Fruit fly (Drosophila melanogaster) whole organism, wandering third instar larva: ENCODE data around the gene CG31013.
A peak's percentile ranks its signal among the peaks of the same experiment; 100 is the strongest.

ENCODE experiments used
- Abd-B ChIP-seq: fragments of >200 bp; optimal IDR thresholded peaks from 2 replicates; lab custom pipeline; 2017; ENCODE audit warnings: missing biosample characterization, missing genetic modification characterization
- CG32264 ChIP-seq: fragments of 200-800 bp; sonication (Bioruptor generic); optimal IDR thresholded peaks from 2 replicates; lab custom pipeline; 2016; ENCODE audit warnings: missing biosample characterization, missing genetic modification characterization
- CG9705 ChIP-seq: fragments of 200-800 bp; sonication (Bioruptor generic); optimal IDR thresholded peaks from 2 replicates; lab custom pipeline; 2018; ENCODE audit warnings: missing biosample characterization, mild to moderate bottlenecking, missing genetic modification characterization
- CrebA ChIP-seq: fragments of 200-800 bp; sonication (Bioruptor generic); optimal IDR thresholded peaks from 2 replicates; lab custom pipeline; 2016; ENCODE audit warnings: missing biosample characterization, mild to moderate bottlenecking, missing genetic modification characterization, borderline replicate concordance
- Dfd ChIP-seq: fragments of >200 bp; optimal IDR thresholded peaks from 2 replicates; lab custom pipeline; 2017; ENCODE audit warnings: missing biosample characterization, missing genetic modification characterization
- Dif ChIP-seq: fragments of 200-275, 200-300 bp; sonication (Bioruptor generic); optimal IDR thresholded peaks from 2 replicates; lab custom pipeline; 2018; ENCODE audit warnings: missing biosample characterization, missing genetic modification characterization; ENCODE audit not compliant: partially characterized antibody
- GATAd ChIP-seq: sonication (Bioruptor generic); optimal IDR thresholded peaks from 2 replicates; lab custom pipeline; 2016; ENCODE audit warnings: missing biosample characterization, missing genetic modification characterization
- Hnf4 ChIP-seq: fragments of 200-800 bp; sonication (Bioruptor generic); optimal IDR thresholded peaks from 2 replicates; lab custom pipeline; 2016; ENCODE audit warnings: missing biosample characterization, mild to moderate bottlenecking, missing genetic modification characterization
- Hr83 ChIP-seq: fragments of 200-300 bp; sonication (Bioruptor generic); optimal IDR thresholded peaks from 2 replicates; lab custom pipeline; 2016; ENCODE audit warnings: missing biosample characterization, mild to moderate bottlenecking, missing genetic modification characterization, moderate library complexity; ENCODE audit not compliant: poor library complexity, severe bottlenecking
- Jra ChIP-seq: sonication (Bioruptor generic); optimal IDR thresholded peaks from 2 replicates; lab custom pipeline; 2016; ENCODE audit warnings: missing biosample characterization, missing genetic modification characterization
- Mio ChIP-seq: sonication (Bioruptor generic); optimal IDR thresholded peaks from 2 replicates; lab custom pipeline; 2016; ENCODE audit warnings: missing biosample characterization, missing genetic modification characterization
- N ChIP-seq: fragments of >200 bp; optimal IDR thresholded peaks from 2 replicates; lab custom pipeline; 2018; ENCODE audit warnings: missing biosample characterization, missing external identifiers, missing genetic modification characterization
- OdsH ChIP-seq: fragments of 200-800 bp; sonication (Bioruptor generic); optimal IDR thresholded peaks from 2 replicates; lab custom pipeline; 2016; ENCODE audit warnings: missing biosample characterization, mild to moderate bottlenecking, missing genetic modification characterization
- Sp1 ChIP-seq: fragments of 200-800 bp; sonication (Bioruptor generic); optimal IDR thresholded peaks from 3 replicates; lab custom pipeline; 2019; ENCODE audit warnings: missing biosample characterization, mild to moderate bottlenecking, missing genetic modification characterization, moderate library complexity
- Vsx2 ChIP-seq: fragments of 200-300, 225-300 bp; sonication (Bioruptor generic); optimal IDR thresholded peaks from 2 replicates; lab custom pipeline; 2018; ENCODE audit warnings: missing biosample characterization, missing genetic modification characterization; ENCODE audit not compliant: partially characterized antibody
- br ChIP-seq: fragments of 200-800 bp; sonication (Bioruptor generic); optimal IDR thresholded peaks from 2 replicates; lab custom pipeline; 2016; ENCODE audit warnings: missing biosample characterization, missing genetic modification characterization
- dl ChIP-seq, 2 experiments: fragments of 175-275, 200-275 bp in 1 of 2; fragments of 200-275 bp in 1 of 2; sonication (Bioruptor generic); optimal IDR thresholded peaks; lab custom pipeline; 2018; ENCODE audit warnings: mild to moderate bottlenecking in 2 of 2, missing biosample characterization in 2 of 2, missing genetic modification characterization in 2 of 2, moderate library complexity in 2 of 2; ENCODE audit not compliant: partially characterized antibody in 2 of 2, insufficient read depth in 1 of 2
- ey ChIP-seq: fragments of 200-800 bp; sonication (Bioruptor generic); optimal IDR thresholded peaks from 2 replicates; lab custom pipeline; 2016; ENCODE audit warnings: missing biosample characterization, missing genetic modification characterization
- foxo ChIP-seq, 2 experiments: fragments of 200-800 bp; sonication (Bioruptor generic); optimal IDR thresholded peaks; 2 replicates in 1 of 2; 3 replicates in 1 of 2; lab custom pipeline; 2016 to 2017; ENCODE audit warnings: missing biosample characterization in 2 of 2, missing genetic modification characterization in 2 of 2
- fru ChIP-seq: fragments of 200-800 bp; sonication (Bioruptor generic); optimal IDR thresholded peaks from 3 replicates; lab custom pipeline; 2016; ENCODE audit warnings: missing biosample characterization, mild to moderate bottlenecking, missing genetic modification characterization
- h ChIP-seq: fragments of 200-800 bp; sonication (Bioruptor generic); optimal IDR thresholded peaks from 3 replicates; lab custom pipeline; 2016; ENCODE audit warnings: missing biosample characterization, mild to moderate bottlenecking, missing genetic modification characterization
- jim ChIP-seq: fragments of 175-275, 200-325 bp; sonication (Bioruptor generic); optimal IDR thresholded peaks from 2 replicates; lab custom pipeline; 2016; ENCODE audit warnings: missing biosample characterization, mild to moderate bottlenecking, missing genetic modification characterization
- rgr ChIP-seq: fragments of 200-800 bp; sonication (Bioruptor generic); optimal IDR thresholded peaks from 3 replicates; lab custom pipeline; 2016; ENCODE audit warnings: missing biosample characterization, mild to moderate bottlenecking, missing genetic modification characterization
- sage ChIP-seq: fragments of 200-800 bp; sonication (Bioruptor generic); optimal IDR thresholded peaks from 2 replicates; lab custom pipeline; 2016; ENCODE audit warnings: missing biosample characterization, mild to moderate bottlenecking, missing genetic modification characterization
- sv ChIP-seq: fragments of 200-800 bp; sonication (Bioruptor generic); optimal IDR thresholded peaks from 3 replicates; lab custom pipeline; 2016; ENCODE audit warnings: missing biosample characterization, missing genetic modification characterization
- tai ChIP-seq: sonication (Bioruptor generic); optimal IDR thresholded peaks from 2 replicates; lab custom pipeline; 2016; ENCODE audit warnings: missing biosample characterization, missing genetic modification characterization
- usp ChIP-seq: fragments of >200 bp; optimal IDR thresholded peaks from 2 replicates; lab custom pipeline; 2017; ENCODE audit warnings: missing biosample characterization, missing genetic modification characterization
- woc ChIP-seq: sonication (Bioruptor generic); optimal IDR thresholded peaks from 2 replicates; lab custom pipeline; 2016; ENCODE audit warnings: missing biosample characterization, mild to moderate bottlenecking, missing genetic modification characterization

CG31013 gene

dm6 chr3R:30689653-30690052 is 44.0 kb upstream of the CG31013 start (continued):
- TF ChIP-seq Dif (GFP tag; lab: Kevin White, UChicago) (no peak), GATAd (GFP tag; lab: Kevin White, UChicago) (no peak)

- TF ChIP-seq sage (GFP tag; lab: Kevin White, UChicago) (no peak), jim (no peak), fru (GFP tag; lab: Kevin White, UChicago) (no peak), Hnf4 (no peak), usp (GFP tag; lab: Kevin White, UChicago) (no peak), Mio (GFP tag; lab: Kevin White, UChicago) (no peak), Vsx2 (GFP tag; lab: Kevin White, UChicago) (no peak), ey (GFP tag; lab: Kevin White, UChicago) (no peak), Dfd (no peak), h (GFP tag; lab: Kevin White, UChicago) (no peak), Jra (GFP tag; lab: Kevin White, UChicago) (no peak), Hr83 (GFP tag; lab: Kevin White, UChicago) (no peak), Sp1 (GFP tag; lab: Kevin White, UChicago) (no peak), OdsH (no peak), GATAd (GFP tag; lab: Kevin White, UChicago) (no peak), dl (GFP tag; optimal IDR thresholded peaks at IDR 0.05; lab: Kevin White, UChicago; ENCODE audit: insufficient read depth in 1 of 2, partially characterized antibody in 2 of 2) (no peak), rgr (GFP tag; lab: Kevin White, UChicago) (no peak), Abd-B (GFP tag; lab: Kevin White, UChicago) (no peak)
Observed at dm6 chr3R:30649661-30650060, 4.0 kb upstream of the CG31013 start, which contains the start of gene CG34433. CG34433 (plus strand) TSS chr3R:30649961.

- no peak for TF ChIP-seq dl (GFP tag; optimal IDR thresholded peaks at IDR 0.05; lab: Kevin White, UChicago; ENCODE audit: insufficient read depth in 1 of 2, partially characterized antibody in 2 of 2)
- TF ChIP-seq Vsx2 (GFP tag; lab: Kevin White, UChicago) = no peak
- no peak for TF ChIP-seq br (GFP tag; lab: Kevin White, UChicago)
- no peak for TF ChIP-seq fru (GFP tag; lab: Kevin White, UChicago)
- TF ChIP-seq N = no peak
- TF ChIP-seq Hnf4 = no peak
- TF ChIP-seq Abd-B (GFP tag; lab: Kevin White, UChicago) = no peak
- no peak for TF ChIP-seq OdsH
- TF ChIP-seq CG9705 (GFP tag; lab: Kevin White, UChicago) = no peak
- no peak for TF ChIP-seq sage (GFP tag; lab: Kevin White, UChicago)
- no peak for TF ChIP-seq woc (GFP tag; lab: Kevin White, UChicago)
Observed at dm6 chr3R:30648851-30649250, 3.2 kb upstream of the CG31013 start, which contains the start of gene CG34432. CG34432 (plus strand) TSS chr3R:30649151.

- TF ChIP-seq CG32264 (no peak), Dfd (no peak), foxo (GFP tag; optimal IDR thresholded peaks at IDR 0.05; lab: Kevin White, UChicago) (no peak), sv (GFP tag; lab: Kevin White, UChicago) (no peak), tai (no peak), rgr (GFP tag; lab: Kevin White, UChicago) (no peak)
Observed at dm6 chr3R:30648451-30648850, 2.8 kb upstream of the CG31013 start, which contains the start of gene PH4alphaPV. PH4alphaPV (minus strand) TSS chr3R:30648551.

- peak in 1 of 2 experiments; percentile 8 for TF ChIP-seq foxo (GFP tag; optimal IDR thresholded peaks at IDR 0.05; lab: Kevin White, UChicago)
- TF ChIP-seq CrebA (GFP tag; lab: Kevin White, UChicago) = no peak
Observed at dm6 chr3R:30643240-30643639, 2.4 kb downstream of the CG31013 start.

dm6 chr3R:30628928-30629327 is 16.8 kb downstream of the CG31013 start, which contains the start of gene CG2267:
CG2267 (minus strand) TSS chr3R:30629028.
- TF ChIP-seq CG32264 (no peak), N (no peak)
- TF ChIP-seq, all 38 proteins: peak for 0
